Worm (Caenorhabditis elegans): Measurements from ENCODE around the gene tyr-2.

tyr-2 gene

ce11 chrIII:13772876-13773275 lies 28.9 kb downstream of the tyr-2 start, which contains the start of gene mdt-29:
TSS of gene mdt-29 (plus strand) at chrIII:13773176.
- TF ChIP-seq zfh-2 (GFP tag; conservative IDR thresholded peaks at IDR 0.05) (no peak), F22D6.2 (tag; optimal IDR thresholded peaks at IDR 0.05) (no peak), him-1 (tag; optimal IDR thresholded peaks at IDR 0.05) (no peak), C17E4.6 (GFP tag; IDR thresholded peaks at IDR 0.05) (no peak), attf-3 (GFP tag; conservative IDR thresholded peaks at IDR 0.05) (no peak), ceh-79 (tag; optimal IDR thresholded peaks at IDR 0.05) (no peak), nhr-120 (GFP tag; IDR thresholded peaks at IDR 0.05) (no peak), rpc-1 (optimal IDR thresholded peaks at IDR 0.05) (no peak), rpc-1 (tag; optimal IDR thresholded peaks at IDR 0.05) (no peak), T26A5.8 (tag; optimal IDR thresholded peaks at IDR 0.05) (no peak), F57A8.1 (GFP tag; optimal IDR thresholded peaks at IDR 0.05) (no peak), ets-4 (GFP tag; optimal IDR thresholded peaks at IDR 0.05) (no peak), B0336.3 (GFP tag; IDR thresholded peaks at IDR 0.05) (no peak)

- TF ChIP-seq ama-1 (optimal IDR thresholded peaks at IDR 0.05) (no peak), ama-1 (GFP tag; optimal IDR thresholded peaks at IDR 0.05) (peak in 1 of 2 experiments; percentile 11), dox-1 (GFP tag; IDR thresholded peaks at IDR 0.05) (no peak)
Measured at ce11 chrIII:13778816-13779215, 34.8 kb downstream of the tyr-2 start.

- peak; percentile 27 for TF ChIP-seq lsl-1 (GFP tag; optimal IDR thresholded peaks at IDR 0.05)
- peak; percentile 14 for TF ChIP-seq ZK185.1 (tag; optimal IDR thresholded peaks at IDR 0.05; ENCODE audit: poor library complexity, severe bottlenecking)
- no peak for TF ChIP-seq attf-5 (GFP tag; optimal IDR thresholded peaks at IDR 0.05)
Measured at ce11 chrIII:13779360-13780093, 35.5 kb downstream of the tyr-2 start.

- TF ChIP-seq F10E7.11 (tag; optimal IDR thresholded peaks at IDR 0.05), result no peak
- TF ChIP-seq egl-18 (GFP tag; IDR thresholded peaks at IDR 0.05), result no peak
- TF ChIP-seq Y67H2A.10 (GFP tag; conservative IDR thresholded peaks at IDR 0.05), result no peak
- TF ChIP-seq bed-1 (GFP tag; IDR thresholded peaks at IDR 0.05), result no peak
- no peak for TF ChIP-seq fkh-3 (tag; optimal IDR thresholded peaks at IDR 0.05)
- TF ChIP-seq unc-62 (GFP tag; optimal IDR thresholded peaks at IDR 0.05), result no peak
- no peak for TF ChIP-seq F33H1.4 (GFP tag; IDR thresholded peaks at IDR 0.05)
- TF ChIP-seq snpc-1.3 (tag; optimal IDR thresholded peaks at IDR 0.05; ENCODE audit: insufficient read depth), result no peak
- TF ChIP-seq zfh-2 (GFP tag; conservative IDR thresholded peaks at IDR 0.05), result no peak
- no peak for TF ChIP-seq nhr-120 (GFP tag; IDR thresholded peaks at IDR 0.05)
- TF ChIP-seq hsf-1 (GFP tag; IDR thresholded peaks at IDR 0.05), result no peak
- no peak for TF ChIP-seq sdz-38 (tag; optimal IDR thresholded peaks at IDR 0.05)
- no peak for TF ChIP-seq unc-130 (GFP tag; optimal IDR thresholded peaks at IDR 0.05)
- no peak for TF ChIP-seq let-607 (tag; optimal IDR thresholded peaks at IDR 0.05)
- no peak for TF ChIP-seq lag-1 (GFP tag; IDR thresholded peaks at IDR 0.05)
- no peak for TF ChIP-seq hrde-1 (tag; optimal IDR thresholded peaks at IDR 0.05; ENCODE audit: borderline replicate concordance)
- TF ChIP-seq K12H6.12 (tag; optimal IDR thresholded peaks at IDR 0.05), result no peak
- TF ChIP-seq ztf-22 (GFP tag; optimal IDR thresholded peaks at IDR 0.05), result peak; percentile 21
- no peak for TF ChIP-seq C17E4.6 (GFP tag; IDR thresholded peaks at IDR 0.05)
- no peak for TF ChIP-seq B0336.3 (GFP tag; IDR thresholded peaks at IDR 0.05)
- peak in 1 of 3 experiments; percentile 29 for TF ChIP-seq lin-35 (GFP tag; optimal IDR thresholded peaks at IDR 0.05)
- TF ChIP-seq nhr-179 (tag; optimal IDR thresholded peaks at IDR 0.05), result no peak
- no peak for TF ChIP-seq ceh-27 (GFP tag; optimal IDR thresholded peaks at IDR 0.05)
- peak; percentile 67 for TF ChIP-seq nfya-1 (tag; optimal IDR thresholded peaks at IDR 0.05; ENCODE audit: borderline replicate concordance, insufficient read depth)
- no peak for TF ChIP-seq madf-3 (GFP tag; IDR thresholded peaks at IDR 0.05)
- no peak for TF ChIP-seq attf-3 (GFP tag; conservative IDR thresholded peaks at IDR 0.05)
- peak; percentile 92 for TF ChIP-seq tbx-9 (tag; optimal IDR thresholded peaks at IDR 0.05; ENCODE audit: borderline replicate concordance)
- TF ChIP-seq bed-2 (GFP tag; IDR thresholded peaks at IDR 0.05), result no peak
- TF ChIP-seq ets-4 (GFP tag; optimal IDR thresholded peaks at IDR 0.05), result no peak
Measured at ce11 chrIII:13780199-13780706, 36.2 kb downstream of the tyr-2 start, which contains the start of gene pot-3. TSS of gene pot-3 (plus strand) at chrIII:13780215.

All from whole organism, young adult.